Worm (Caenorhabditis elegans): ENCODE data around the gene hrde-2.

Gene hrde-2

ce11 chrV:14996236-14996635, 8.7 kb upstream of the hrde-2 start, which contains the start of gene irld-14:
irld-14 (plus strand) TSS chrV:14996536.
- TF ChIP-seq pqm-1 (tag; optimal IDR thresholded peaks at IDR 0.05) = no peak
- no peak for TF ChIP-seq rnt-1 (tag; optimal IDR thresholded peaks at IDR 0.05)

ce11 chrV:14999485-15000023, 5.3 kb upstream of the hrde-2 start, which contains the start of gene T01C3.11:
T01C3.11 (plus strand) TSS chrV:14999535.
- TF ChIP-seq ceh-9 (tag; optimal IDR thresholded peaks at IDR 0.05) = no peak
- no peak for TF ChIP-seq ceh-18 (tag; optimal IDR thresholded peaks at IDR 0.05)
- no peak for TF ChIP-seq madf-2 (tag; optimal IDR thresholded peaks at IDR 0.05)
- TF ChIP-seq ceh-14 (tag; optimal IDR thresholded peaks at IDR 0.05) = no peak
- TF ChIP-seq unc-3 (GFP tag; conservative IDR thresholded peaks at IDR 0.05) = no peak
- no peak for TF ChIP-seq unc-3 (tag; optimal IDR thresholded peaks at IDR 0.05)
- TF ChIP-seq hlh-13 (GFP tag; optimal IDR thresholded peaks at IDR 0.05) = no peak
- TF ChIP-seq gmeb-2 (tag; optimal IDR thresholded peaks at IDR 0.05) = no peak
- no peak for TF ChIP-seq lin-11 (tag; optimal IDR thresholded peaks at IDR 0.05)
- TF ChIP-seq sdc-2 (tag; optimal IDR thresholded peaks at IDR 0.05) = no peak
- no peak for TF ChIP-seq ztf-16 (tag; optimal IDR thresholded peaks at IDR 0.05)
- no peak for TF ChIP-seq hlh-15 (tag; optimal IDR thresholded peaks at IDR 0.05)
- TF ChIP-seq ceh-2 (tag; optimal IDR thresholded peaks at IDR 0.05) = no peak
- no peak for TF ChIP-seq pax-1 (tag; optimal IDR thresholded peaks at IDR 0.05)
- TF ChIP-seq nfya-1 (tag; optimal IDR thresholded peaks at IDR 0.05) = no peak
- TF ChIP-seq tbx-2 (tag; optimal IDR thresholded peaks at IDR 0.05) = no peak
- no peak for TF ChIP-seq dmd-4 (tag; optimal IDR thresholded peaks at IDR 0.05; ENCODE audit: borderline replicate concordance)
- no peak for TF ChIP-seq unc-42 (tag; optimal IDR thresholded peaks at IDR 0.05)

ce11 chrV:15000055-15000704, 4.7 kb upstream of the hrde-2 start, which contains the start of gene rps-16:
rps-16 (minus strand) TSS chrV:15000541.
- TF ChIP-seq nhr-232 (tag; optimal IDR thresholded peaks at IDR 0.05) (no peak), ceh-34 (tag; optimal IDR thresholded peaks at IDR 0.05) (no peak), nhr-11 (tag; optimal IDR thresholded peaks at IDR 0.05) (no peak), F13H6.1 (tag; optimal IDR thresholded peaks at IDR 0.05) (no peak), unc-55 (GFP tag; optimal IDR thresholded peaks at IDR 0.05) (no peak), hlh-13 (GFP tag; optimal IDR thresholded peaks at IDR 0.05) (no peak)

ce11 chrV:15001536-15001935, 3.4 kb upstream of the hrde-2 start:
- TF ChIP-seq ceh-30 (tag; optimal IDR thresholded peaks at IDR 0.05) = no peak
- no peak for TF ChIP-seq pax-1 (tag; optimal IDR thresholded peaks at IDR 0.05)
- TF ChIP-seq fkh-10 (GFP tag; optimal IDR thresholded peaks at IDR 0.05) = no peak
- no peak for TF ChIP-seq elt-2 (tag; optimal IDR thresholded peaks at IDR 0.05)
- no peak for TF ChIP-seq unc-55 (GFP tag; optimal IDR thresholded peaks at IDR 0.05)
- no peak for TF ChIP-seq tbx-7 (tag; optimal IDR thresholded peaks at IDR 0.05)

- TF ChIP-seq K02D7.2 (tag; optimal IDR thresholded peaks at IDR 0.05) (no peak), dve-1 (tag; optimal IDR thresholded peaks at IDR 0.05) (peak; percentile 67), lim-6 (tag; optimal IDR thresholded peaks at IDR 0.05) (peak; percentile 95), rnt-1 (tag; optimal IDR thresholded peaks at IDR 0.05) (peak; percentile 95), ceh-24 (tag; optimal IDR thresholded peaks at IDR 0.05) (no peak), ceh-30 (tag; optimal IDR thresholded peaks at IDR 0.05) (no peak), nfya-1 (tag; optimal IDR thresholded peaks at IDR 0.05) (peak; percentile 86), unc-3 (GFP tag; conservative IDR thresholded peaks at IDR 0.05) (no peak), unc-3 (tag; optimal IDR thresholded peaks at IDR 0.05) (peak; percentile 85), ceh-18 (tag; optimal IDR thresholded peaks at IDR 0.05) (peak; percentile 97), elt-4 (tag; optimal IDR thresholded peaks at IDR 0.05) (no peak), dmd-4 (tag; optimal IDR thresholded peaks at IDR 0.05; ENCODE audit: borderline replicate concordance) (peak; percentile 19), ceh-2 (tag; optimal IDR thresholded peaks at IDR 0.05) (peak; percentile 95), che-1 (tag; optimal IDR thresholded peaks at IDR 0.05) (peak; percentile 38), ceh-31 (tag; optimal IDR thresholded peaks at IDR 0.05) (peak; percentile 99), F13H6.1 (tag; optimal IDR thresholded peaks at IDR 0.05) (peak; percentile 88), ceh-34 (tag; optimal IDR thresholded peaks at IDR 0.05) (peak; percentile 96), ttx-3 (tag; optimal IDR thresholded peaks at IDR 0.05) (peak; percentile 45), ztf-16 (tag; optimal IDR thresholded peaks at IDR 0.05) (peak; percentile 89), T23F11.4 (GFP tag; optimal IDR thresholded peaks at IDR 0.05) (peak; percentile 23), ceh-22 (tag; optimal IDR thresholded peaks at IDR 0.05) (no peak), ref-2 (tag; optimal IDR thresholded peaks at IDR 0.05) (peak; percentile 97), zip-5 (tag; optimal IDR thresholded peaks at IDR 0.05) (peak; percentile 93), ceh-45 (GFP tag; IDR thresholded peaks at IDR 0.05) (0 out of 2 replicates have a peak, but pooled peaks have one; percentile 18), unc-55 (GFP tag; optimal IDR thresholded peaks at IDR 0.05) (peak; percentile 83), fax-1 (tag; optimal IDR thresholded peaks at IDR 0.05) (peak; percentile 90)
Measured at ce11 chrV:15002184-15002690, 2.7 kb upstream of the hrde-2 start, which contains the start of the genes fib-1 and mut-15. fib-1 (minus strand) TSS chrV:15002223. mut-15 (plus strand) TSS chrV:15002543.

Measured in whole organism, late embryonic.